Worm (Caenorhabditis elegans) whole organism, young adult: ENCODE results near the gene Y38F1A.2.

Experiments
- F37B4.10 ChIP-seq: fragments of 200-800 bp; sonication (Bioruptor generic); IDR thresholded peaks from 2 replicates; pipeline ENCODE4 v1.3.6; 2022; ENCODE audit warnings: missing genetic modification characterization, missing compliant biosample characterization
- F55B11.4 ChIP-seq: sonication (generic microtip); optimal IDR thresholded peaks from 2 replicates; lab custom pipeline; 2016; ENCODE audit warnings: missing compliant biosample characterization, missing genetic modification characterization, borderline replicate concordance; ENCODE audit not compliant: insufficient read depth
- K12H6.12 ChIP-seq: fragments of 200-800 bp; sonication (Bioruptor generic); optimal IDR thresholded peaks from 2 replicates; lab custom pipeline; 2018; ENCODE audit warnings: mild to moderate bottlenecking, missing genetic modification characterization, missing compliant biosample characterization
- T07F8.4 ChIP-seq: sonication (generic microtip); optimal IDR thresholded peaks from 2 replicates; lab custom pipeline; 2016; ENCODE audit warnings: mild to moderate bottlenecking, missing genetic modification characterization, moderate library complexity, missing compliant biosample characterization
- Y53F4B.3 ChIP-seq: fragments of 200-800 bp; sonication (Bioruptor generic); IDR thresholded peaks from 2 replicates; pipeline ENCODE4 v1.3.6; 2022; ENCODE audit warnings: missing genetic modification reagents, missing genetic modification characterization, missing compliant biosample characterization
- Y56A3A.18 ChIP-seq: fragments of 200-800 bp; sonication (Bioruptor generic); IDR thresholded peaks from 2 replicates; pipeline ENCODE4 v1.3.6; 2022; ENCODE audit warnings: missing genetic modification reagents, missing genetic modification characterization, missing compliant biosample characterization
- Y67H2A.10 ChIP-seq: fragments of 200-800 bp; sonication (Bioruptor generic); conservative IDR thresholded peaks from 2 replicates; pipeline ENCODE4 v1.3.6; 2022; ENCODE audit warnings: missing genetic modification reagents, missing genetic modification characterization, missing compliant biosample characterization
- attf-3 ChIP-seq: fragments of 200-800 bp; sonication (Bioruptor generic); conservative IDR thresholded peaks from 2 replicates; pipeline ENCODE4 v1.3.6; 2022; ENCODE audit warnings: missing genetic modification reagents, missing genetic modification characterization, missing compliant biosample characterization
- attf-6 ChIP-seq: fragments of 200-800 bp; sonication (Bioruptor generic); IDR thresholded peaks from 2 replicates; pipeline ENCODE4 v1.3.6; 2022; ENCODE audit warnings: missing genetic modification reagents, missing genetic modification characterization, missing compliant biosample characterization
- bed-2 ChIP-seq: fragments of 200-800 bp; sonication (Bioruptor generic); IDR thresholded peaks from 2 replicates; pipeline ENCODE4 v1.3.6; 2022; ENCODE audit warnings: missing genetic modification reagents, missing genetic modification characterization, missing compliant biosample characterization
- cebp-1 ChIP-seq, 2 experiments: fragments of 200-800 bp in 1 of 2; sonication (Bioruptor generic) in 1 of 2; sonication (generic microtip) in 1 of 2; IDR thresholded peaks in 1 of 2; optimal IDR thresholded peaks in 1 of 2; 2 replicates each; pipeline versions ENCODE4 v1.3.6 to Lab custom; 2017 to 2022; ENCODE audit warnings: missing compliant biosample characterization in 2 of 2, missing genetic modification characterization in 2 of 2, mild to moderate bottlenecking in 1 of 2, missing genetic modification reagents in 1 of 2, moderate library complexity in 1 of 2
- ceh-100 ChIP-seq: fragments of 200-800 bp; sonication (Bioruptor generic); IDR thresholded peaks from 2 replicates; pipeline ENCODE4 v1.3.6; 2022; ENCODE audit warnings: missing genetic modification reagents, missing genetic modification characterization, missing compliant biosample characterization
- ceh-79 ChIP-seq: sonication (generic microtip); optimal IDR thresholded peaks from 2 replicates; lab custom pipeline; 2017; ENCODE audit warnings: mild to moderate bottlenecking, missing genetic modification characterization, missing compliant biosample characterization
- die-1 ChIP-seq: sonication (generic microtip); optimal IDR thresholded peaks from 2 replicates; lab custom pipeline; 2016; ENCODE audit warnings: missing genotype, mild to moderate bottlenecking, missing genetic modification characterization, missing compliant biosample characterization
- ets-4 ChIP-seq: fragments of 200-800 bp; sonication (Bioruptor generic); optimal IDR thresholded peaks from 2 replicates; lab custom pipeline; 2018; ENCODE audit warnings: mild to moderate bottlenecking, missing genetic modification characterization, missing compliant biosample characterization
- gei-17 ChIP-seq: fragments of 200-800 bp; sonication (Bioruptor generic); optimal IDR thresholded peaks from 2 replicates; lab custom pipeline; 2018; ENCODE audit warnings: mild to moderate bottlenecking, missing genetic modification characterization, missing compliant biosample characterization
- him-1 ChIP-seq: sonication (generic microtip); optimal IDR thresholded peaks from 2 replicates; lab custom pipeline; 2016; ENCODE audit warnings: missing genotype, missing genetic modification reagents, missing genetic modification characterization, missing compliant biosample characterization
- hlh-26 ChIP-seq: fragments of 200-800 bp; sonication (Bioruptor generic); conservative IDR thresholded peaks from 2 replicates; pipeline ENCODE4 v1.3.6; 2022; ENCODE audit warnings: missing genetic modification reagents, missing genetic modification characterization, missing compliant biosample characterization
- hmg-1.2 ChIP-seq: fragments of 200-800 bp; sonication (Bioruptor generic); IDR thresholded peaks from 2 replicates; pipeline ENCODE4 v1.3.6; 2022; ENCODE audit warnings: missing genetic modification reagents, missing genetic modification characterization, missing compliant biosample characterization
- hrde-1 ChIP-seq: sonication (generic microtip); optimal IDR thresholded peaks from 2 replicates; lab custom pipeline; 2016; ENCODE audit warnings: missing genetic modification characterization, mild to moderate bottlenecking, missing compliant biosample characterization, moderate library complexity, missing genotype, missing genetic modification reagents, borderline replicate concordance
- hsf-1 ChIP-seq: fragments of 200-800 bp; sonication (Bioruptor generic); IDR thresholded peaks from 2 replicates; pipeline ENCODE4 v1.3.6; 2022; ENCODE audit warnings: missing genetic modification reagents, missing genetic modification characterization, missing compliant biosample characterization
- let-607 ChIP-seq, 2 experiments: fragments of 200-800 bp in 1 of 2; sonication (Bioruptor generic) in 1 of 2; sonication (generic microtip) in 1 of 2; optimal IDR thresholded peaks; 2 replicates each; lab custom pipeline; 2016 to 2018; ENCODE audit warnings: mild to moderate bottlenecking in 2 of 2, missing compliant biosample characterization in 2 of 2, missing genetic modification characterization in 2 of 2, moderate library complexity in 2 of 2, missing genotype in 1 of 2
- lin-54 ChIP-seq: fragments of 200-800 bp; sonication (Bioruptor generic); optimal IDR thresholded peaks from 2 replicates; lab custom pipeline; 2018; ENCODE audit warnings: mild to moderate bottlenecking, missing genetic modification characterization, missing compliant biosample characterization
- lir-1 ChIP-seq: fragments of 200-800 bp; sonication (Bioruptor generic); conservative IDR thresholded peaks from 2 replicates; pipeline ENCODE4 v1.3.6; 2022; ENCODE audit warnings: missing genetic modification reagents, missing genetic modification characterization, missing compliant biosample characterization
- lsl-1 ChIP-seq: fragments of 200-800 bp; sonication (Bioruptor generic); optimal IDR thresholded peaks from 2 replicates; lab custom pipeline; 2018; ENCODE audit warnings: mild to moderate bottlenecking, missing genetic modification characterization, moderate library complexity, missing compliant biosample characterization
- mxl-1 ChIP-seq: sonication (generic microtip); optimal IDR thresholded peaks from 2 replicates; lab custom pipeline; 2016; ENCODE audit warnings: missing genetic modification characterization, missing compliant biosample characterization
- nhr-80 ChIP-seq: sonication (generic microtip); optimal IDR thresholded peaks from 2 replicates; lab custom pipeline; 2016; ENCODE audit warnings: missing genetic modification characterization, missing compliant biosample characterization
- repo-1 ChIP-seq: sonication (generic microtip); optimal IDR thresholded peaks from 2 replicates; lab custom pipeline; 2017; ENCODE audit warnings: mild to moderate bottlenecking, missing genetic modification characterization, missing compliant biosample characterization
- snpc-4 ChIP-seq, 5 experiments: fragments of 150-350 bp in 1 of 5; sonication (generic microtip) in 4 of 5; optimal IDR thresholded peaks; 2 replicates each; lab custom pipeline; 2014 to 2018; ENCODE audit warnings: missing genetic modification characterization in 5 of 5, missing biosample characterization in 3 of 5, antibody characterized with exemption in 2 of 5, mild to moderate bottlenecking in 2 of 5, missing compliant biosample characterization in 2 of 5, missing genotype in 2 of 5, moderate library complexity in 2 of 5, missing genetic modification reagents in 1 of 5
- sptf-2 ChIP-seq: fragments of 200-800 bp; sonication (Bioruptor generic); optimal IDR thresholded peaks from 2 replicates; lab custom pipeline; 2018; ENCODE audit warnings: mild to moderate bottlenecking, missing genetic modification characterization, missing compliant biosample characterization
- ztf-6 ChIP-seq: fragments of 200-800 bp; sonication (Bioruptor generic); IDR thresholded peaks from 2 replicates; pipeline ENCODE4 v1.3.6; 2022; ENCODE audit warnings: missing genetic modification reagents, missing genetic modification characterization, missing compliant biosample characterization

The Y38F1A.2 gene

DNA sequence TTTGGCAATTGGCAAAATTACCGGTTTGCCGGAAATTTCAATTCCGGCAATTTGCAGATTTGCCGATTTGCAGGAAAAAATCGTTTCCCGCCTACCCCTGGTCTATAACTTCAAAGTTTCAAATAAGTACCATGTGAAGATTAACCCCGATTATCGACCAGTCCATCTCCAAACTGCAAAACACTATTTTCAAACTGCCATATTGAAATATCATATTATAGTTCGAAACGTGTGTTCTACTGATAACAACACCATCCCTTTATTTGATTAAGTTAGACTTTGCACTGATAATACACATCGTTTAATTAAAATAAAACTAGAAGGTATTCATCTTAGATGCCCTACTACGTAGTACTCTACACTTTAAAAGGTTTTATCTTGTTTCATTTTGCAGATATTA is 24.6 kb upstream of the Y38F1A.2 start:
- TF ChIP-seq nhr-80 (tag; lab: Kevin White, UChicago) (peak; percentile 33), Y56A3A.18 (no peak)

DNA sequence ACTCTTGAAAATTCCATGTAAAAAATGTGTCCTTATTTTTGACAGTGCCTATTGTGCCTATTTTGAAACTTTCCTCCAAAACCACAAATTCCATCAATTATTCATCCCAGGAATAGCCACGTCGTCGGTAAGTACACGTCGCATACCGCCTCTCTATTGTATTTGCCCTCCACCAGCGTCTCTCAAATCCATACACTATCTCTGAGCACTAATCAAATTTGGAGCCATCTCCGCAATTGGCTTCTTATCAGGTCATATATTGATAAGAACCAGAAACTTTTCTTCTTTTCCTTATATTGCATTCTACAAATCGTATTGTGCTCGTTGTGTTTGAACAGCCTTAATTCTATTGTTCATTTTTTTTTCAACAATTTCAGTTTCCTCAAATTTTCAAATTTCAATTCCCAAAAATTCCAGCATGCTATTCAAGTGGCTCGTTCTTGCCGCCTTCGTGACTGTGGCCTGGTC is 23.3 kb upstream of the Y38F1A.2 start, which contains the start of gene dct-18:
Gene dct-18, plus strand, starts transcription at position 418 of the 468 bp plus-strand sequence.
- peak; percentile 1 for TF ChIP-seq ets-4 (GFP tag; lab: Kevin White, UChicago)
- no peak for TF ChIP-seq K12H6.12 (tag; lab: Kevin White, UChicago)
- TF ChIP-seq hlh-26 (GFP tag; lab: Robert Waterston, UW): no peak
- peak; percentile 77 for TF ChIP-seq nhr-80 (tag; lab: Kevin White, UChicago)
- TF ChIP-seq let-607 (tag; optimal IDR thresholded peaks at IDR 0.05; lab: Kevin White, UChicago): peak; percentile 47 to 60
- TF ChIP-seq T07F8.4 (tag; lab: Kevin White, UChicago): no peak
- TF ChIP-seq, all 124 proteins: peak for 3

DNA sequence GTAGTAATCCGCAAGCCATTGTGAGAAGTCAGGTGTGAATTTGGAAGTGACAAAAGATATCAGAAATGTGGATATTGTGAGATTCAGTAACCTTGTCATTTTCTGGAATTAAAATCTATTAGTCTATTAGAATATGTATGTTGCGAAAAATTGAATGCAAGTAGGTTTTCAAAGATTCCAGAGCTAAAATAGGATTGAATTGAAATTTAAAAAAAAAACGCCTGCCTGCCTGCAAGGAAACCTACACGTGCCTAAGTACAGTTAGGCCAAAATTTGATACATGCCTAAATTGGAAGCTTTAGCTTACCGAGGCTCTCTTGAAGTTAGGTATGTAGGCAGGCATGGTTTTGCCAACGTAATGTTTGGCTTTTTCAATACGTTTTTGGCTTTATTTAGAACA is 19.5 kb upstream of the Y38F1A.2 start, which contains the start of gene lips-9:
Gene lips-9, minus strand, starts transcription at position 101 of the 400 bp plus-strand sequence.
- TF ChIP-seq sptf-2 (GFP tag; lab: Kevin White, UChicago) (no peak), repo-1 (tag; lab: Kevin White, UChicago) (no peak), hrde-1 (tag; lab: Kevin White, UChicago) (no peak)

DNA sequence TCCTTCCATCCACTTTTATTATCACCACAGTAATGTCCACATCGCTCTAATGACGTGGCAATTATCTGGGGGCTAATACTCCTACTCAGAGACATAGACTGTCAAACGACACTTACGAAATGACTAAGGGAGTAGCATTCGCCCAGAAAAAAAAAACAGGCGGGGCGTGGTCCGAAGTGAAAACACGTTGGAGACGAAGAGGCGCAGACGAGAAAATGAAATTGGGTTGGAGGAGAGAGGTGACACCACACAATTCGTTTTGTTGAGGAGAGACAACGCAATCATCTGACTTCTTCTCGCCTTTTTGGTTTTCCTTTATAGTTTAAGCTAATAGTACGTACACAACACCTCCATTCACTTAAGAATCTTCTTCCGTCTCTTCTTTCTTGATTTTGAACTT is 15.6 kb upstream of the Y38F1A.2 start:
- TF ChIP-seq hmg-1.2 (GFP tag; lab: Robert Waterston, UW) (peak; percentile 38; the same call in 1 of the 2 replicates), cebp-1 (GFP tag; IDR thresholded peaks at IDR 0.05; lab: Robert Waterston, UW) (no peak), cebp-1 (tag; optimal IDR thresholded peaks at IDR 0.05; lab: Kevin White, UChicago) (peak; percentile 58), snpc-4 (GFP tag; optimal IDR thresholded peaks at IDR 0.05; lab: Kevin White, UChicago) (no peak), snpc-4 (tag; optimal IDR thresholded peaks at IDR 0.05; lab: Kevin White, UChicago) (peak in 1 of 4 experiments; percentile 33), ets-4 (GFP tag; lab: Kevin White, UChicago) (no peak)

DNA sequence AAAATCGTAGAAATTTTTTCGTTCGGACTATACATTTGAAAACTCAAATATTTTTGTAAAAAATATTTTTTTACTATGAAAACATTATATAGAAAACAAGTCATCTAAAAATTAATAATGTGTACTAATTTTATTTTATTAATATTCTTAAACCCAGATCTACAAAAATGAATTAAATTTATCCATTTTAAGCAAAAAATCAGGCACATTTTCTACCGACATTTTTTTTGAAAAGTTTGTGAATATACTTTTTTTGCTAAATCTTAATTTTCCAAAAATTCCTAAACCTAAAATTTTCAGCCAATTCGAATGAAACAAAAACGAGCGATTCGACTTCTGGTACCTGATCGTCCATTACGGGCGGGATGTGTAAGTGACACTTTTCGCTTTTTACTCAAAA is 15.0 kb upstream of the Y38F1A.2 start, which contains the start of gene arrd-10:
Gene arrd-10, plus strand, starts transcription at position 301 of the 400 bp plus-strand sequence.
- TF ChIP-seq mxl-1: no peak
- no peak for TF ChIP-seq him-1 (tag; lab: Kevin White, UChicago)
- no peak for TF ChIP-seq attf-3 (GFP tag; lab: Robert Waterston, UW)
- no peak for TF ChIP-seq die-1
- no peak for TF ChIP-seq hsf-1
- no peak for TF ChIP-seq repo-1 (tag; lab: Kevin White, UChicago)
- no peak for TF ChIP-seq F37B4.10 (GFP tag; lab: Robert Waterston, UW)
- no peak for TF ChIP-seq gei-17 (GFP tag; lab: Kevin White, UChicago)
- TF ChIP-seq lir-1: no peak
- TF ChIP-seq, all 124 proteins: peak for 0

DNA sequence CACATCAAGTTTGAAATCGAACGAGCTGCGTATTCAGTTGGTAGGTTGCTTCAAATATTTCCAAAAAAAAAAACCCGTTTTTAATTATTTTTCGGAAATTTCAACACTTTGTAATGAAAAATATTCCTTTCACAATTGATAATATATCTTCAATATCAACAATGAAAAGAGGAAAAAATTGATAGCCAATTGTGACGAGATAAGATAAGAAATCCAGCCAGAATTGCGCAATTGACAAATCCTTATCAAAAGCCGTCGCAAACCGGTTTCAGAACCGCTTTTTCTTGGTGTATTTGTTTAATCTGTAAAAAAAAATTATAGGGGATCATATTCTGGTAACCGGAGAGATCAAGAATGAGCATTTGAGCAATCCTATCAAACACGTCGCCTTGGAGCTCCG is 12.3 kb upstream of the Y38F1A.2 start:
- TF ChIP-seq ztf-6 (no peak), him-1 (tag; lab: Kevin White, UChicago) (no peak), Y53F4B.3 (GFP tag; lab: Robert Waterston, UW) (no peak), lin-54 (GFP tag; lab: Kevin White, UChicago) (no peak), ceh-100 (no peak), ceh-79 (tag; lab: Kevin White, UChicago) (no peak), lsl-1 (GFP tag; lab: Kevin White, UChicago) (no peak), Y67H2A.10 (no peak), bed-2 (no peak), F55B11.4 (tag; lab: Kevin White, UChicago) (no peak), lir-1 (no peak), attf-6 (GFP tag; lab: Robert Waterston, UW) (no peak)
